Worm (Caenorhabditis elegans) whole organism, L4 larva: ENCODE data around the gene cyp-25A2.

ENCODE experiments used
- F26F4.8 ChIP-seq: fragments of 200-800 bp; sonication (Bioruptor generic); conservative IDR thresholded peaks from 2 replicates; pipeline ENCODE4 v1.3.6; 2022; ENCODE audit warnings: missing genetic modification characterization, missing compliant biosample characterization
- F44E2.7 ChIP-seq: fragments of 200-800 bp; sonication (Bioruptor generic); IDR thresholded peaks from 2 replicates; pipeline ENCODE4 v2.1.2; 2022; ENCODE audit warnings: missing genetic modification characterization, missing compliant biosample characterization
- R02D3.7 ChIP-seq: fragments of 150-350 bp; sonication (generic microtip); optimal IDR thresholded peaks from 3 replicates; lab custom pipeline; 2014; ENCODE audit warnings: missing biosample characterization, missing genetic modification characterization
- T20F7.1 ChIP-seq: fragments of 200-800 bp; sonication (Bioruptor generic); optimal IDR thresholded peaks from 2 replicates; lab custom pipeline; 2018; ENCODE audit warnings: mild to moderate bottlenecking, missing genetic modification characterization, missing compliant biosample characterization
- aha-1 ChIP-seq: fragments of 150-350 bp; peaks from one replicate; lab custom pipeline; 2014; ENCODE audit warnings: missing biosample characterization, missing genetic modification characterization
- aly-2 ChIP-seq: sonication (generic microtip); optimal IDR thresholded peaks from 2 replicates; lab custom pipeline; 2018; ENCODE audit warnings: missing biosample characterization, missing genetic modification characterization
- ama-1 ChIP-seq: fragments of 150-350 bp; optimal IDR thresholded peaks from 2 replicates; lab custom pipeline; 2014; ENCODE audit warnings: inconsistent platforms, mixed read lengths
- ceh-62 ChIP-seq: sonication (generic microtip); optimal IDR thresholded peaks from 2 replicates; lab custom pipeline; 2017; ENCODE audit warnings: missing biosample characterization, missing genetic modification characterization
- daf-12 ChIP-seq: fragments of 150-350 bp; optimal IDR thresholded peaks from 2 replicates; lab custom pipeline; 2014; ENCODE audit warnings: missing biosample characterization, missing genetic modification reagents, missing genetic modification characterization
- daf-16 ChIP-seq, 3 experiments: sonication (generic microtip); optimal IDR thresholded peaks; 2 replicates each; lab custom pipeline; 2016 to 2017; ENCODE audit warnings: missing genetic modification characterization in 3 of 3, missing genetic modification reagents in 3 of 3, mild to moderate bottlenecking in 2 of 3, missing compliant biosample characterization in 2 of 3, missing biosample characterization in 1 of 3, moderate library complexity in 1 of 3
- daf-19 ChIP-seq: fragments of 200-800 bp; sonication (Bioruptor generic); conservative IDR thresholded peaks from 2 replicates; pipeline ENCODE4 v1.3.6; 2022; ENCODE audit warnings: missing genetic modification characterization, missing compliant biosample characterization
- daf-8 ChIP-seq: fragments of 200-800 bp; sonication (Bioruptor generic); IDR thresholded peaks from 2 replicates; pipeline ENCODE4 v1.3.6; 2022; ENCODE audit warnings: missing genetic modification characterization, missing compliant biosample characterization
- dmd-6 ChIP-seq: fragments of 200-800 bp; sonication (Bioruptor generic); IDR thresholded peaks from 2 replicates; pipeline ENCODE4 v1.3.6; 2022; ENCODE audit warnings: missing genetic modification reagents, missing genetic modification characterization, missing compliant biosample characterization
- dpl-1 ChIP-seq: fragments of 150-350 bp; optimal IDR thresholded peaks from 2 replicates; lab custom pipeline; 2014; ENCODE audit warnings: missing biosample characterization, missing genetic modification reagents, missing genetic modification characterization
- duxl-1 ChIP-seq: sonication (generic microtip); optimal IDR thresholded peaks from 2 replicates; lab custom pipeline; 2016; ENCODE audit warnings: mild to moderate bottlenecking, missing genetic modification characterization, moderate library complexity, missing compliant biosample characterization; ENCODE audit not compliant: poor library complexity
- dve-1 ChIP-seq: sonication (generic microtip); optimal IDR thresholded peaks from 2 replicates; lab custom pipeline; 2017; ENCODE audit warnings: antibody characterized with exemption, mild to moderate bottlenecking, missing genetic modification characterization, missing compliant biosample characterization; ENCODE audit not compliant: insufficient read depth
- egl-27 ChIP-seq: sonication (generic microtip); optimal IDR thresholded peaks from 3 replicates; lab custom pipeline; 2017; ENCODE audit warnings: missing biosample characterization, missing genetic modification reagents, missing genetic modification characterization
- egl-43 ChIP-seq: fragments of 200-800 bp; sonication (Bioruptor generic); IDR thresholded peaks from 2 replicates; pipeline ENCODE4 v1.3.6; 2022; ENCODE audit warnings: missing genetic modification reagents, missing genetic modification characterization, missing compliant biosample characterization
- fkh-10 ChIP-seq: fragments of 150-350 bp; optimal IDR thresholded peaks from 2 replicates; lab custom pipeline; 2014; ENCODE audit warnings: missing biosample characterization, missing genetic modification reagents, missing genetic modification characterization
- hlh-11 ChIP-seq: fragments of 200-800 bp; sonication (Bioruptor generic); optimal IDR thresholded peaks from 2 replicates; lab custom pipeline; 2018; ENCODE audit warnings: mild to moderate bottlenecking, missing genetic modification characterization, missing compliant biosample characterization
- hlh-30 ChIP-seq: sonication (generic microtip); optimal IDR thresholded peaks from 2 replicates; lab custom pipeline; 2017; ENCODE audit warnings: antibody characterized with exemption, mild to moderate bottlenecking, missing genetic modification characterization, missing compliant biosample characterization; ENCODE audit not compliant: insufficient read depth
- lin-38 ChIP-seq: fragments of 200-800 bp; sonication (Bioruptor generic); IDR thresholded peaks from 2 replicates; pipeline ENCODE4 v1.3.6; 2022; ENCODE audit warnings: missing genetic modification reagents, missing genetic modification characterization, missing compliant biosample characterization
- lin-39 ChIP-seq: fragments of 150-350 bp; optimal IDR thresholded peaks from 2 replicates; lab custom pipeline; 2014; ENCODE audit warnings: missing biosample characterization, missing genetic modification reagents, missing genetic modification characterization
- lir-3 ChIP-seq: sonication (generic microtip); optimal IDR thresholded peaks from 2 replicates; lab custom pipeline; 2016; ENCODE audit warnings: mild to moderate bottlenecking, missing genetic modification characterization, missing compliant biosample characterization
- mdt-29 ChIP-seq: fragments of 200-800 bp; sonication (Bioruptor generic); IDR thresholded peaks from 2 replicates; pipeline ENCODE4 v1.3.6; 2022; ENCODE audit warnings: missing genetic modification reagents, missing genetic modification characterization, missing compliant biosample characterization
- nhr-102 ChIP-seq: sonication (generic microtip); optimal IDR thresholded peaks from 2 replicates; lab custom pipeline; 2016; ENCODE audit warnings: mild to moderate bottlenecking, missing genetic modification characterization, moderate library complexity, missing compliant biosample characterization
- nhr-237 ChIP-seq: sonication (generic microtip); optimal IDR thresholded peaks from 2 replicates; lab custom pipeline; 2017; ENCODE audit warnings: missing biosample characterization, missing genetic modification characterization
- nhr-28 ChIP-seq: fragments of 150-350 bp; optimal IDR thresholded peaks from 2 replicates; lab custom pipeline; 2014; ENCODE audit warnings: missing biosample characterization, missing genetic modification characterization
- nhr-42 ChIP-seq: fragments of 200-800 bp; sonication (Bioruptor generic); IDR thresholded peaks from 2 replicates; pipeline ENCODE4 v1.3.6; 2022; ENCODE audit warnings: missing genetic modification characterization, missing compliant biosample characterization
- nhr-48 ChIP-seq: sonication (generic microtip); optimal IDR thresholded peaks from 2 replicates; lab custom pipeline; 2016; ENCODE audit warnings: mild to moderate bottlenecking, missing genetic modification characterization, missing compliant biosample characterization
- nhr-6 ChIP-seq: fragments of 150-350 bp; optimal IDR thresholded peaks from 2 replicates; lab custom pipeline; 2014; ENCODE audit warnings: missing biosample characterization, missing genetic modification characterization
- pha-4 ChIP-seq, 2 experiments: fragments of 150-350 bp in 1 of 2; fragments of 200-800 bp in 1 of 2; sonication (Bioruptor generic) in 1 of 2; IDR thresholded peaks in 1 of 2; optimal IDR thresholded peaks in 1 of 2; 2 replicates each; pipeline versions ENCODE4 v1.3.6 to Lab custom; 2014 to 2022; ENCODE audit warnings: missing genetic modification characterization in 2 of 2, missing genetic modification reagents in 2 of 2, missing biosample characterization in 1 of 2, missing compliant biosample characterization in 1 of 2
- pqm-1 ChIP-seq: sonication (generic microtip); optimal IDR thresholded peaks from 2 replicates; lab custom pipeline; 2017; ENCODE audit warnings: missing biosample characterization, missing genetic modification characterization
- saeg-2 ChIP-seq: fragments of 200-800 bp; sonication (Bioruptor generic); IDR thresholded peaks from 2 replicates; pipeline ENCODE4 v1.3.6; 2022; ENCODE audit warnings: missing genetic modification reagents, missing genetic modification characterization, missing compliant biosample characterization
- tag-97 ChIP-seq: fragments of 200-800 bp; sonication (Bioruptor generic); IDR thresholded peaks from 2 replicates; pipeline ENCODE4 v1.3.6; 2022; ENCODE audit warnings: missing genetic modification characterization, missing compliant biosample characterization
- zip-11 ChIP-seq: fragments of 200-800 bp; sonication (Bioruptor generic); IDR thresholded peaks from 2 replicates; pipeline ENCODE4 v1.3.6; 2022; ENCODE audit warnings: missing genetic modification characterization, missing compliant biosample characterization
- ztf-11 ChIP-seq: fragments of 150-350 bp; optimal IDR thresholded peaks from 2 replicates; lab custom pipeline; 2014; ENCODE audit warnings: missing biosample characterization, missing genetic modification characterization
- ztf-7 ChIP-seq: fragments of 150-350 bp; optimal IDR thresholded peaks from 2 replicates; lab custom pipeline; 2014; ENCODE audit warnings: missing biosample characterization, missing genetic modification characterization

The cyp-25A2 gene

ce11 chrIII:3875608-3876007 lies 40.6 kb downstream of the cyp-25A2 start (continued):
- peak; percentile 74 for TF ChIP-seq hlh-11
- no peak for TF ChIP-seq ama-1 (lab: Kevin White, UChicago)
- no peak for TF ChIP-seq daf-12 (tag; lab: Kevin White, UChicago)
- TF ChIP-seq ztf-7 (tag; lab: Kevin White, UChicago): no peak
- no peak for TF ChIP-seq egl-27 (tag; lab: Kevin White, UChicago)
- peak; percentile 1 for TF ChIP-seq dpl-1 (GFP tag; lab: Kevin White, UChicago)
- no peak for TF ChIP-seq lir-3 (tag; lab: Kevin White, UChicago)
- no peak for TF ChIP-seq aly-2 (tag; lab: Kevin White, UChicago)
- no peak for TF ChIP-seq R02D3.7
- no peak for TF ChIP-seq T20F7.1 (GFP tag; lab: Kevin White, UChicago)
- no peak for TF ChIP-seq nhr-48 (tag; lab: Kevin White, UChicago)
- no peak for TF ChIP-seq daf-19 (GFP tag; lab: Robert Waterston, UW)
- peak; percentile 45; the same call in 1 of the 2 replicates for TF ChIP-seq mdt-29 (GFP tag; lab: Robert Waterston, UW)
- TF ChIP-seq nhr-6 (tag; lab: Kevin White, UChicago): no peak
- TF ChIP-seq F44E2.7 (GFP tag; lab: Robert Waterston, UW): no peak
- TF ChIP-seq saeg-2 (GFP tag; lab: Robert Waterston, UW): no peak
- no peak for TF ChIP-seq ztf-11 (tag; lab: Kevin White, UChicago)
- no peak for TF ChIP-seq ceh-62 (tag; lab: Kevin White, UChicago)
- TF ChIP-seq nhr-42 (GFP tag; lab: Robert Waterston, UW): no peak
- TF ChIP-seq, all 104 proteins: peak for 16

ce11 chrIII:3876197-3876897 lies 41.3 kb downstream of the cyp-25A2 start:
- TF ChIP-seq F26F4.8 (GFP tag; lab: Robert Waterston, UW) (no peak), tag-97 (no peak), nhr-102 (tag; lab: Kevin White, UChicago) (no peak), egl-43 (GFP tag; lab: Robert Waterston, UW) (no peak), dve-1 (tag; lab: Kevin White, UChicago) (peak; percentile 16), duxl-1 (no peak), lin-39 (tag; lab: Kevin White, UChicago) (no peak), egl-27 (tag; lab: Kevin White, UChicago) (no peak), hlh-11 (no peak), pqm-1 (tag; lab: Kevin White, UChicago) (peak; percentile 41), lin-38 (no peak), dmd-6 (peak; percentile 42), daf-8 (no peak), nhr-28 (tag; lab: Kevin White, UChicago) (peak; percentile 28), nhr-237 (tag; lab: Kevin White, UChicago) (no peak), fkh-10 (GFP tag; lab: Kevin White, UChicago) (no peak), ceh-62 (tag; lab: Kevin White, UChicago) (no peak), daf-19 (GFP tag; lab: Robert Waterston, UW) (no peak), aha-1 (tag; lab: Kevin White, UChicago) (peak; percentile 52), daf-16 (GFP tag; optimal IDR thresholded peaks at IDR 0.05; lab: Kevin White, UChicago) (no peak), daf-16 (tag; optimal IDR thresholded peaks at IDR 0.05; lab: Kevin White, UChicago) (peak; percentile 3)

- TF ChIP-seq lin-38 (no peak), hlh-30 (tag; lab: Kevin White, UChicago) (peak; percentile 7), zip-11 (no peak), nhr-28 (tag; lab: Kevin White, UChicago) (peak; percentile 48), pha-4 (GFP tag; IDR thresholded peaks at IDR 0.05; lab: Robert Waterston, UW) (no peak), pha-4 (tag; optimal IDR thresholded peaks at IDR 0.05; lab: Kevin White, UChicago) (no peak)
- TF ChIP-seq, all 104 proteins: peak for 2
Observed at ce11 chrIII:3878986-3879756, 44.1 kb downstream of the cyp-25A2 start.
